Fruit fly (Drosophila melanogaster): ENCODE results near the gene Mat89Ba.
A peak's percentile ranks its signal among the peaks of the same experiment; 100 is the strongest.

Gene Mat89Ba

dm6 chr3R:16263522-16264305 lies 8.5 kb downstream of the Mat89Ba start, which contains the start of the genes bor and asun (continued):
- peak; percentile 21; the same call in 1 of the 2 replicates for TF ChIP-seq CG2129 (GFP tag; IDR thresholded peaks at IDR 0.05; ENCODE audit: partially characterized antibody)
- peak; percentile 4 for TF ChIP-seq CG4854 (GFP tag; optimal IDR thresholded peaks at IDR 0.05)
- no peak for TF ChIP-seq BtbVII (GFP tag; optimal IDR thresholded peaks at IDR 0.05)
- peak; percentile 71 for TF ChIP-seq Dref (GFP tag; IDR thresholded peaks at IDR 0.05)
- no peak for TF ChIP-seq kah (GFP tag; optimal IDR thresholded peaks at IDR 0.05)
- no peak for TF ChIP-seq Adf1 (GFP tag; IDR thresholded peaks at IDR 0.05)
- TF ChIP-seq CG12744 (GFP tag; optimal IDR thresholded peaks at IDR 0.05): no peak
- peak; percentile 39; the same call in 1 of the 3 replicates for TF ChIP-seq row (GFP tag; IDR thresholded peaks at IDR 0.05)
- peak; percentile 6 for TF ChIP-seq NK7.1 (GFP tag; optimal IDR thresholded peaks at IDR 0.05)
- TF ChIP-seq CG3847 (GFP tag; IDR thresholded peaks at IDR 0.05): no peak
- TF ChIP-seq CG1602 (GFP tag; optimal IDR thresholded peaks at IDR 0.05): no peak
- no peak for TF ChIP-seq Ets65A (GFP tag)
- no peak for TF ChIP-seq sisA (GFP tag; IDR thresholded peaks at IDR 0.05)
- no peak for TF ChIP-seq CoRest (tag; optimal IDR thresholded peaks at IDR 0.05)
- TF ChIP-seq Rx (GFP tag; IDR thresholded peaks at IDR 0.05): no peak
- TF ChIP-seq Atf6 (GFP tag; IDR thresholded peaks at IDR 0.05): no peak
- TF ChIP-seq sug (tag; optimal IDR thresholded peaks at IDR 0.05): no peak
- TF ChIP-seq CG42726 (GFP tag; IDR thresholded peaks at IDR 0.05; ENCODE audit: partially characterized antibody): no peak
- TF ChIP-seq stwl (tag; optimal IDR thresholded peaks at IDR 0.05): peak; percentile 10
- TF ChIP-seq ERR (GFP tag; optimal IDR thresholded peaks at IDR 0.05): no peak
- TF ChIP-seq CG9609 (GFP tag; optimal IDR thresholded peaks at IDR 0.05): no peak
- TF ChIP-seq CG34224 (GFP tag; IDR thresholded peaks at IDR 0.05; ENCODE audit: partially characterized antibody): peak; percentile 72
- no peak for TF ChIP-seq CG8924 (tag; optimal IDR thresholded peaks at IDR 0.05)
- no peak for TF ChIP-seq CG15479 (GFP tag; optimal IDR thresholded peaks at IDR 0.05)
- no peak for TF ChIP-seq CG14014 (GFP tag; IDR thresholded peaks at IDR 0.05)
- TF ChIP-seq CG34376 (GFP tag; optimal IDR thresholded peaks at IDR 0.05): peak; percentile 51
- TF ChIP-seq pita (GFP tag; optimal IDR thresholded peaks at IDR 0.05): no peak
- no peak for TF ChIP-seq ab (GFP tag; optimal IDR thresholded peaks at IDR 0.05)
- peak; percentile 20 to 31 for TF ChIP-seq dpn (GFP tag; optimal IDR thresholded peaks at IDR 0.05)
- no peak for TF ChIP-seq CG9215 (GFP tag; IDR thresholded peaks at IDR 0.05)
- TF ChIP-seq Chrac-16 (GFP tag; optimal IDR thresholded peaks at IDR 0.05): no peak
- TF ChIP-seq sens (GFP tag): peak; percentile 66
- TF ChIP-seq CG18619 (GFP tag; optimal IDR thresholded peaks at IDR 0.05): no peak
- peak; percentile 34 for TF ChIP-seq Bteb2 (GFP tag; optimal IDR thresholded peaks at IDR 0.05)
- no peak for TF ChIP-seq toy (GFP tag; IDR thresholded peaks at IDR 0.05)
- no peak for TF ChIP-seq Six4 (GFP tag; optimal IDR thresholded peaks at IDR 0.05)
- no peak for TF ChIP-seq Camta (GFP tag; optimal IDR thresholded peaks at IDR 0.05)
- no peak for TF ChIP-seq CG3838 (GFP tag; optimal IDR thresholded peaks at IDR 0.05)
- TF ChIP-seq CG17385 (GFP tag; optimal IDR thresholded peaks at IDR 0.05): no peak
- TF ChIP-seq CG3281 (GFP tag; optimal IDR thresholded peaks at IDR 0.05): no peak
- TF ChIP-seq ara (GFP tag; IDR thresholded peaks at IDR 0.05): peak; percentile 23; the same call in 1 of the 2 replicates
- no peak for TF ChIP-seq odd (GFP tag; optimal IDR thresholded peaks at IDR 0.05)
- no peak for TF ChIP-seq tll (GFP tag; optimal IDR thresholded peaks at IDR 0.05)
- TF ChIP-seq kni (GFP tag; optimal IDR thresholded peaks at IDR 0.05): no peak
- TF ChIP-seq CHES-1-like (GFP tag; optimal IDR thresholded peaks at IDR 0.05): peak; percentile 20
- TF ChIP-seq Spps (tag; optimal IDR thresholded peaks at IDR 0.05): peak; percentile 12
- TF ChIP-seq lbe (GFP tag; optimal IDR thresholded peaks at IDR 0.05): peak; percentile 79
- TF ChIP-seq hkb (optimal IDR thresholded peaks at IDR 0.05): no peak
- 0 out of 2 replicates have a peak, but pooled peaks have one; percentile 9 for TF ChIP-seq hkb (GFP tag; IDR thresholded peaks at IDR 0.05)
- TF ChIP-seq yki (optimal IDR thresholded peaks at IDR 0.05): no peak
- no peak for TF ChIP-seq ci (GFP tag; IDR thresholded peaks at IDR 0.05)
